Worm (Caenorhabditis elegans): ENCODE data around the gene K07C5.9.

Gene K07C5.9

DNA sequence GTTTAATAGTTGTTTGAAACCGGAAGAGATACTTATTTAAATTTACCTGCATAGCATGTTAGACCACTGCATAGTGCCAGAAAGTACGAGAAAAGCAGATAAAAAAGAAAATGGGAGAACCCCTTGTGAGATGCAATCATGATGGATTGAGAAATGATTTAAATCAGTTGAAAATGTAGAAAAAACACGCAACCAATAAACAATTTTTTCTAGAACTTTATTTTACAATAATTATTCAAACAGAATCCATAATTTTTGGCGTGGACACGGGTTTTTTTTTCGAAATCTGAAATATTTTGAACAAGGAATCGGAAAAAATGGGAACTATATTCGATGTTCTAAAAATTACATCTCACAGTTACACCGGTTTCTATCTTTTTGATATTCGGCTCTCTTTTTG, 29.3 kb upstream of the K07C5.9 start, which contains the start of gene AC3.12:
Gene AC3.12 (minus strand): TSS at position 101 of the 400 bp plus-strand sequence.
- no peak for TF ChIP-seq lsy-2 (tag; optimal IDR thresholded peaks at IDR 0.05)
- TF ChIP-seq nhr-23 (tag; optimal IDR thresholded peaks at IDR 0.05): no peak
- TF ChIP-seq Y55F3AM.14 (GFP tag; optimal IDR thresholded peaks at IDR 0.05): no peak
- no peak for TF ChIP-seq R02D3.7 (tag; optimal IDR thresholded peaks at IDR 0.05)
- TF ChIP-seq aly-2 (tag; optimal IDR thresholded peaks at IDR 0.05): no peak
- no peak for TF ChIP-seq snpc-4 (tag; optimal IDR thresholded peaks at IDR 0.05)
- no peak for TF ChIP-seq nhr-12 (tag; optimal IDR thresholded peaks at IDR 0.05)
- no peak for TF ChIP-seq skn-1 (tag; optimal IDR thresholded peaks at IDR 0.05)
- no peak for TF ChIP-seq ztf-4 (tag; optimal IDR thresholded peaks at IDR 0.05)
- no peak for TF ChIP-seq elt-3 (tag; optimal IDR thresholded peaks at IDR 0.05)
- no peak for TF ChIP-seq unc-62 (GFP tag; optimal IDR thresholded peaks at IDR 0.05)
- TF ChIP-seq nhr-77 (tag; optimal IDR thresholded peaks at IDR 0.05): no peak

DNA sequence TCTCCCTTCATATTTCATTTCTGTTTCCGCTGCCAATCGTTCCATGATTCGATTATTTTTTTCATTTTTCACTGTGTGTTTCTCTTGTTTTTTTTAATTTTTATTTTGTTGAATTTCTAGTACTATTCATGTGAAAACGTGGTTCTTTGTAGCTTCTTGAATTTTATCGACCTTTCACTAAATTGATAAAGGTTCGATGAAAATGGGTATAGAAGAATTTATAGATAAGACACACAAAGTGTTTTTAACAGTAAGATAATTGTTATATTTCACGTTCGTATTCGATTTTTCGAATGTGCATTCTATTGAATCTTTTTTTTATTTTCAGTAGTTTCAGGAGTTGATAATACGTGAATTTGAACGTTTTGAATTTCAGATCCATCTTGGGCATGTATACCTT, 22.0 kb upstream of the K07C5.9 start, which contains the start of gene ugt-49:
Gene ugt-49 (plus strand): TSS at position 371 of the 400 bp plus-strand sequence.
- TF ChIP-seq fos-1 (tag; optimal IDR thresholded peaks at IDR 0.05): peak; percentile 60
- TF ChIP-seq aly-2 (tag; optimal IDR thresholded peaks at IDR 0.05): no peak

DNA sequence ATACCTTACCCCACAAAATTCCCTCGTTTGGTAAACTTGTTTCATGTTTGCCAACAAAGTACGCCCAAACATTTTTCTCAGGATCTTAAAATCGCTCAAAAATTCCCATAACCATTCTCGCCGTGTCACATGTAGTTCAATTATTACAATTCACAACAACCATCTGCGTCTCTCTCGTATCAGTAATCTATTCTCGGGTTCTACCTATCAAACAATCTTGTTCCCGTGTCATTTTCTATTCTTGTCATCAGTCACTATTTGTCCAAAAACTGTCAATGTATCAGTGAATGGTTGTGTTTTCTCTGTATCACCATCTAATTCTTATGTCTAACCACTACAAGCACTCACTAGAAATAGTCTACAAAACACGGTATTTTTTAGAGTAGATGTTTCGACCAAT, 21.2 kb upstream of the K07C5.9 start:
- TF ChIP-seq skn-1 (tag; optimal IDR thresholded peaks at IDR 0.05) (no peak), dmd-4 (tag; optimal IDR thresholded peaks at IDR 0.05) (no peak), unc-55 (GFP tag; optimal IDR thresholded peaks at IDR 0.05) (no peak), blmp-1 (tag; optimal IDR thresholded peaks at IDR 0.05; ENCODE audit: insufficient read depth) (no peak), unc-62 (GFP tag; optimal IDR thresholded peaks at IDR 0.05) (no peak), gmeb-1 (tag; optimal IDR thresholded peaks at IDR 0.05) (peak; percentile 64), nhr-11 (tag; optimal IDR thresholded peaks at IDR 0.05) (no peak), Y55F3AM.14 (GFP tag; optimal IDR thresholded peaks at IDR 0.05) (no peak), alr-1 (tag; optimal IDR thresholded peaks at IDR 0.05) (no peak), sma-9 (GFP tag; optimal IDR thresholded peaks at IDR 0.05) (peak; percentile 68), sma-9 (tag; optimal IDR thresholded peaks at IDR 0.05) (no peak), peb-1 (tag; optimal IDR thresholded peaks at IDR 0.05) (no peak), mdl-1 (tag; optimal IDR thresholded peaks at IDR 0.05) (no peak), unc-39 (tag; optimal IDR thresholded peaks at IDR 0.05) (no peak), crh-2 (tag; optimal IDR thresholded peaks at IDR 0.05) (peak; percentile 45), ZK546.5 (tag; optimal IDR thresholded peaks at IDR 0.05) (no peak), lin-13 (GFP tag; optimal IDR thresholded peaks at IDR 0.05) (no peak), lsy-2 (tag; optimal IDR thresholded peaks at IDR 0.05) (no peak), nhr-129 (tag; optimal IDR thresholded peaks at IDR 0.05) (peak; percentile 11), elt-1 (tag; optimal IDR thresholded peaks at IDR 0.05) (no peak), R02D3.7 (tag; optimal IDR thresholded peaks at IDR 0.05) (no peak), nhr-237 (tag; optimal IDR thresholded peaks at IDR 0.05) (no peak), nhr-10 (tag; optimal IDR thresholded peaks at IDR 0.05) (no peak), lin-39 (tag; optimal IDR thresholded peaks at IDR 0.05) (no peak), ceh-16 (tag; optimal IDR thresholded peaks at IDR 0.05) (no peak), nhr-6 (tag; optimal IDR thresholded peaks at IDR 0.05) (no peak), F13H6.1 (tag; optimal IDR thresholded peaks at IDR 0.05) (no peak), ama-1 (optimal IDR thresholded peaks at IDR 0.05) (no peak), mbf-1 (tag; optimal IDR thresholded peaks at IDR 0.05) (no peak), C34F6.9 (tag; optimal IDR thresholded peaks at IDR 0.05) (no peak), sem-4 (tag; optimal IDR thresholded peaks at IDR 0.05) (no peak), egl-27 (tag; optimal IDR thresholded peaks at IDR 0.05) (no peak), nhr-21 (tag; optimal IDR thresholded peaks at IDR 0.05) (no peak), fos-1 (tag; optimal IDR thresholded peaks at IDR 0.05) (peak; percentile 76), snpc-4 (tag; optimal IDR thresholded peaks at IDR 0.05) (no peak), aly-2 (tag; optimal IDR thresholded peaks at IDR 0.05) (no peak), ceh-82 (tag; optimal IDR thresholded peaks at IDR 0.05) (no peak), nhr-77 (tag; optimal IDR thresholded peaks at IDR 0.05) (no peak), nhr-23 (tag; optimal IDR thresholded peaks at IDR 0.05) (no peak), ztf-1 (GFP tag; conservative IDR thresholded peaks at IDR 0.05) (no peak), lin-11 (tag; optimal IDR thresholded peaks at IDR 0.05) (no peak), nhr-25 (tag; optimal IDR thresholded peaks at IDR 0.05) (peak; percentile 22), nhr-12 (tag; optimal IDR thresholded peaks at IDR 0.05) (no peak), elt-3 (tag; optimal IDR thresholded peaks at IDR 0.05) (no peak), mab-5 (tag; optimal IDR thresholded peaks at IDR 0.05) (no peak), sma-3 (GFP tag; optimal IDR thresholded peaks at IDR 0.05) (peak; percentile 61), zag-1 (tag; optimal IDR thresholded peaks at IDR 0.05) (no peak), ztf-4 (tag; optimal IDR thresholded peaks at IDR 0.05) (no peak)
